Worm (Caenorhabditis elegans) whole organism, young adult: ENCODE measurements around the gene ref-1.
"Not testable (repeated sequence)": the region's sequence is repeated elsewhere in the genome, so short reads cannot be mapped to it uniquely, and the experiment has no call there.

Experiments used
- aptf-3 ChIP-seq: fragments of 200-800 bp; sonication (Bioruptor generic); IDR thresholded peaks from 2 replicates; pipeline ENCODE4 v1.3.6; 2022; ENCODE audit warnings: missing genetic modification characterization, missing compliant biosample characterization
- ceh-27 ChIP-seq: fragments of 200-800 bp; sonication (Bioruptor generic); optimal IDR thresholded peaks from 2 replicates; lab custom pipeline; 2018; ENCODE audit warnings: mild to moderate bottlenecking, missing genetic modification characterization, moderate library complexity, missing compliant biosample characterization
- ztf-25 ChIP-seq: fragments of 200-800 bp; sonication (Bioruptor generic); IDR thresholded peaks from 2 replicates; pipeline ENCODE4 v1.3.6; 2022; ENCODE audit warnings: missing genetic modification reagents, missing genetic modification characterization, missing compliant biosample characterization

DNA sequence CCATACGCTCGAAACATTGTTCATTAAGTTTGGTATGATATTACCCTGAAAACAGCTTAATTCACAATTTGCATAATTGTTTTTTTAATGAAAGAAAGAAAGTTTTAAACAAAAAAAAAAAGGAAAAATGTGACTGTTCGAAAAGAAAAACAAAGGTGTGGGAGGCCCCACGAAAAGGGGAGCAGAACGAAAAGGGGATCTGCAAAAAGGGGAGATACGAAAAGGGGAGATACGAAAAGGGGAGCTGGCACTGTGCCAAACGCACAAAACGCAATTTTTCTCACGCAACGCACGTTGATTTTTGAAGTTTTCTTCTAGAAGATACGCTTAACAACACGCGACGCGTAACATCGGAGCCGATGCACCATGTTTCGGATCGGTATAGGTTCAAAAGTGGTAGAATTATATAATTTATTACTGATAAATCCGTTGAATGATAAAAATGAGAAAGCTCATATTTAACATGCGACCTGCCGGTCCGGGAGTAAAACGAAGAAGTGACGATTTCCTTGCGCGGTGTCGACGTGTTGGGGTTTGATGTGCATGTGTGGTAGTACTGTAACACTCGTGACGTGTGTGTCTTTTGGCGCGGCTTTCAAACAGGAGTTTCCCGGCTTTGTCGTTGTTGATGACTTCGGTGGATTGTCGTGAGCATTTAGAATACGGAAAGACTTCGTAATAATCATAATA, 29.5 kb downstream of the ref-1 start, which contains the start of gene nrde-2:
- TF ChIP-seq aptf-3 (GFP tag; lab: Robert Waterston, UW); ztf-25 (GFP tag; lab: Robert Waterston, UW); ceh-27: not testable (repeated sequence)
